Fruit fly (Drosophila melanogaster) whole organism, embryonic: ENCODE results near the gene mRpS33.

Experiments used
- Adf1 ChIP-seq: fragments of 200-800 bp; sonication (Bioruptor generic); IDR thresholded peaks from 2 replicates; pipeline ENCODE4 v1.3.6; 2022; ENCODE audit warnings: missing biosample characterization, missing genetic modification characterization
- Aef1 ChIP-seq: fragments of 200-800 bp; sonication (Bioruptor generic); IDR thresholded peaks from 3 replicates; pipeline ENCODE4 v1.3.6; 2022; ENCODE audit warnings: missing biosample characterization, missing genetic modification characterization
- Asciz ChIP-seq: fragments of 200-800 bp; sonication (Bioruptor generic); optimal IDR thresholded peaks from 2 replicates; lab custom pipeline; 2017; ENCODE audit warnings: missing biosample characterization, mild to moderate bottlenecking, missing genetic modification characterization, missing genetic modification reagents
- Atf6 ChIP-seq: fragments of 200-800 bp; sonication (Bioruptor generic); IDR thresholded peaks from 2 replicates; pipeline ENCODE4 v1.3.6; 2022; ENCODE audit warnings: missing biosample characterization, missing genetic modification characterization
- Awh ChIP-seq: fragments of 200-800 bp; sonication (Bioruptor generic); IDR thresholded peaks from 2 replicates; pipeline ENCODE4, ENCODE4 v1.3.6; 2022; ENCODE audit warnings: missing biosample characterization, missing genetic modification characterization
- BEAF-32 ChIP-seq: fragments of 200-800 bp; sonication (Bioruptor generic); optimal IDR thresholded peaks from 3 replicates; lab custom pipeline; 2017; ENCODE audit warnings: missing biosample characterization, missing genetic modification characterization, mild to moderate bottlenecking, moderate library complexity, missing genetic modification reagents
- Bgb ChIP-seq: fragments of 200-800 bp; sonication (Bioruptor generic); IDR thresholded peaks from 2 replicates; pipeline ENCODE4 v1.3.6; 2022; ENCODE audit warnings: missing biosample characterization, missing genetic modification characterization; ENCODE audit not compliant: partially characterized antibody
- C15 ChIP-seq: fragments of 200-800 bp; sonication (Bioruptor generic); IDR thresholded peaks from 3 replicates; pipeline ENCODE4 v1.3.6; 2022; ENCODE audit warnings: missing biosample characterization, missing genetic modification characterization
- CG10431 ChIP-seq: fragments of 200-800 bp; sonication (Bioruptor generic); optimal IDR thresholded peaks from 3 replicates; lab custom pipeline; 2018; ENCODE audit warnings: missing biosample characterization, mild to moderate bottlenecking, missing genetic modification characterization
- CG11093 ChIP-seq: fragments of 200-800 bp; sonication (Bioruptor generic); IDR thresholded peaks from 3 replicates; pipeline ENCODE4 v1.3.6; 2022; ENCODE audit warnings: missing biosample characterization, missing genetic modification characterization
- CG14710 ChIP-seq: fragments of 200-800 bp; sonication (Bioruptor generic); optimal IDR thresholded peaks from 3 replicates; lab custom pipeline; 2019; ENCODE audit warnings: missing biosample characterization, mild to moderate bottlenecking, missing genetic modification characterization, moderate library complexity
- CG15479 ChIP-seq: fragments of 200-800 bp; sonication (Bioruptor generic); optimal IDR thresholded peaks from 3 replicates; lab custom pipeline; 2019; ENCODE audit warnings: missing biosample characterization, mild to moderate bottlenecking, missing genetic modification characterization, moderate library complexity
- CG1647 ChIP-seq: fragments of 200-800 bp; sonication (Bioruptor generic); optimal IDR thresholded peaks from 3 replicates; lab custom pipeline; 2016; ENCODE audit warnings: missing biosample characterization, missing genetic modification characterization
- CG17361 ChIP-seq: fragments of 200-800 bp; sonication (Bioruptor generic); IDR thresholded peaks from 3 replicates; pipeline ENCODE4 v1.3.6; 2022; ENCODE audit warnings: missing biosample characterization, missing genetic modification characterization
- CG3281 ChIP-seq: fragments of 200-800 bp; sonication (Bioruptor generic); optimal IDR thresholded peaks from 3 replicates; lab custom pipeline; 2017; ENCODE audit warnings: missing biosample characterization, mild to moderate bottlenecking, missing genetic modification characterization
- CG4360 ChIP-seq: fragments of 200-800 bp; sonication (Bioruptor generic); IDR thresholded peaks from 2 replicates; pipeline ENCODE4 v1.3.6; 2022; ENCODE audit warnings: missing biosample characterization, missing genetic modification characterization
- CG43689 ChIP-seq: fragments of 200-800 bp; sonication (Bioruptor generic); IDR thresholded peaks from 2 replicates; pipeline ENCODE4 v1.3.6; 2022; ENCODE audit warnings: missing biosample characterization, missing genetic modification characterization
- CG6683 ChIP-seq: fragments of 200-800 bp; sonication (Bioruptor generic); optimal IDR thresholded peaks from 2 replicates; lab custom pipeline; 2017; ENCODE audit warnings: missing biosample characterization, mild to moderate bottlenecking, missing genetic modification characterization, missing genetic modification reagents
- CG6813 ChIP-seq: fragments of 200-800 bp; sonication (Bioruptor generic); optimal IDR thresholded peaks from 2 replicates; lab custom pipeline; 2017; ENCODE audit warnings: missing biosample characterization, missing genetic modification characterization, mild to moderate bottlenecking, moderate library complexity, missing genetic modification reagents
- CG7928 ChIP-seq: fragments of 200-800 bp; sonication (Bioruptor generic); optimal IDR thresholded peaks from 2 replicates; lab custom pipeline; 2017; ENCODE audit warnings: missing biosample characterization, mild to moderate bottlenecking, missing genetic modification characterization
- CG8478 ChIP-seq: fragments of >200 bp; optimal IDR thresholded peaks from 2 replicates; lab custom pipeline; 2018
- CHES-1-like ChIP-seq: fragments of 200-800 bp; sonication (Bioruptor generic); optimal IDR thresholded peaks from 2 replicates; lab custom pipeline; 2016; ENCODE audit warnings: missing biosample characterization, missing genetic modification characterization
- Chrac-16 ChIP-seq: fragments of 200-800 bp; sonication (Bioruptor generic); optimal IDR thresholded peaks from 3 replicates; lab custom pipeline; 2016; ENCODE audit warnings: missing biosample characterization, missing genetic modification characterization
- Doc3 ChIP-seq: fragments of 200-800 bp; sonication (Bioruptor generic); IDR thresholded peaks from 3 replicates; pipeline ENCODE4 v1.3.6; 2022; ENCODE audit warnings: missing biosample characterization, missing genetic modification characterization; ENCODE audit not compliant: partially characterized antibody
- E2f1 ChIP-seq: fragments of 200-800 bp; sonication (Bioruptor generic); IDR thresholded peaks from 2 replicates; pipeline ENCODE4 v1.3.6; 2022; ENCODE audit warnings: missing biosample characterization, missing genetic modification characterization
- GATAe ChIP-seq: fragments of 200-800 bp; sonication (Bioruptor generic); conservative IDR thresholded peaks from 2 replicates; pipeline ENCODE4 v1.3.6; 2022; ENCODE audit warnings: missing biosample characterization, missing genetic modification characterization
- Gug ChIP-seq: fragments of 200-800 bp; sonication (Bioruptor generic); IDR thresholded peaks from 4 replicates; pipeline ENCODE4 v1.3.6; 2022; ENCODE audit warnings: missing biosample characterization, missing genetic modification characterization
- HmgZ ChIP-seq: fragments of 200-800 bp; sonication (Bioruptor generic); optimal IDR thresholded peaks from 2 replicates; lab custom pipeline; 2018; ENCODE audit warnings: missing biosample characterization, mild to moderate bottlenecking, missing genetic modification characterization
- Lpt ChIP-seq: fragments of >200 bp; optimal IDR thresholded peaks from 2 replicates; lab custom pipeline; 2018; ENCODE audit warnings: missing biosample characterization, missing genetic modification characterization
- Mes4 ChIP-seq: fragments of 200-800 bp; sonication (Bioruptor generic); optimal IDR thresholded peaks from 2 replicates; lab custom pipeline; 2016; ENCODE audit warnings: missing biosample characterization, missing genetic modification characterization
- Opbp ChIP-seq: fragments of 200-800 bp; sonication (Bioruptor generic); IDR thresholded peaks from 3 replicates; pipeline ENCODE4 v1.3.6; 2022; ENCODE audit warnings: missing biosample characterization, missing genetic modification characterization; ENCODE audit not compliant: partially characterized antibody
- Scr ChIP-seq: fragments of 200-800 bp; sonication (Bioruptor generic); IDR thresholded peaks from 2 replicates; pipeline ENCODE4 v1.3.6; 2022; ENCODE audit warnings: missing biosample characterization, missing genetic modification characterization; ENCODE audit not compliant: partially characterized antibody
- Sin3A ChIP-seq: fragments of >200 bp; optimal IDR thresholded peaks from 2 replicates; lab custom pipeline; 2018
- Sox102F ChIP-seq: fragments of 200-800 bp; sonication (Bioruptor generic); optimal IDR thresholded peaks from 2 replicates; lab custom pipeline; 2018; ENCODE audit warnings: missing biosample characterization, mild to moderate bottlenecking, missing genetic modification characterization, moderate library complexity
- Tbp ChIP-seq: fragments of >200 bp; optimal IDR thresholded peaks from 2 replicates; lab custom pipeline; 2018; ENCODE audit warnings: missing biosample characterization, missing genetic modification characterization
- ci ChIP-seq: fragments of 200-800 bp; sonication (Bioruptor generic); IDR thresholded peaks from 3 replicates; pipeline ENCODE4 v1.3.6; 2022; ENCODE audit warnings: missing biosample characterization, missing genetic modification characterization
- crol ChIP-seq: fragments of 200-800 bp; sonication (Bioruptor generic); IDR thresholded peaks from 2 replicates; pipeline ENCODE4 v1.3.6; 2022; ENCODE audit warnings: missing biosample characterization, missing genetic modification characterization
- dimm ChIP-seq: fragments of 200-800 bp; sonication (Bioruptor generic); IDR thresholded peaks from 2 replicates; pipeline ENCODE4 v1.3.6; 2022; ENCODE audit warnings: missing biosample characterization, missing genetic modification characterization
- emc ChIP-seq: fragments of 200-800 bp; sonication (Bioruptor generic); optimal IDR thresholded peaks from 2 replicates; lab custom pipeline; 2016; ENCODE audit warnings: missing biosample characterization, missing genetic modification characterization
- fd64A ChIP-seq: fragments of 200-800 bp; sonication (Bioruptor generic); optimal IDR thresholded peaks from 3 replicates; lab custom pipeline; 2018; ENCODE audit warnings: missing biosample characterization, mild to moderate bottlenecking, missing genetic modification characterization
- gro ChIP-seq: fragments of 200-800 bp; sonication (Bioruptor generic); optimal IDR thresholded peaks from 2 replicates; lab custom pipeline; 2016; ENCODE audit warnings: missing biosample characterization, missing genetic modification characterization
- hth ChIP-seq: fragments of >200 bp; optimal IDR thresholded peaks from 2 replicates; lab custom pipeline; 2017; ENCODE audit warnings: inconsistent platforms
- kah ChIP-seq: fragments of 200-800 bp; sonication (Bioruptor generic); optimal IDR thresholded peaks from 2 replicates; lab custom pipeline; 2018; ENCODE audit warnings: missing biosample characterization, mild to moderate bottlenecking, missing genetic modification characterization
- kni ChIP-seq: fragments of 200-800 bp; sonication (Bioruptor generic); optimal IDR thresholded peaks from 3 replicates; lab custom pipeline; 2017; ENCODE audit warnings: mild to moderate bottlenecking, missing biosample characterization, missing genetic modification reagents, missing genetic modification characterization
- lov ChIP-seq, 2 experiments: fragments of 200-800 bp in 1 of 2; fragments of >200 bp in 1 of 2; sonication (Bioruptor generic) in 1 of 2; IDR thresholded peaks in 1 of 2; optimal IDR thresholded peaks in 1 of 2; 2 replicates in 1 of 2; 3 replicates in 1 of 2; pipeline versions ENCODE4 v1.3.6 to Lab custom; 2017 to 2022; ENCODE audit warnings: missing biosample characterization in 1 of 2, missing genetic modification characterization in 1 of 2
- peb ChIP-seq: fragments of 200-800 bp; sonication (Bioruptor generic); IDR thresholded peaks from 2 replicates; pipeline ENCODE4 v1.3.6; 2022; ENCODE audit warnings: missing biosample characterization, missing genetic modification characterization
- salm ChIP-seq: fragments of 200-800 bp; sonication (Bioruptor generic); optimal IDR thresholded peaks from 2 replicates; lab custom pipeline; 2018; ENCODE audit warnings: missing biosample characterization, mild to moderate bottlenecking, missing genetic modification characterization
- so ChIP-seq: fragments of 200-800 bp; sonication (Bioruptor generic); IDR thresholded peaks from 3 replicates; pipeline ENCODE4 v1.3.6; 2022; ENCODE audit warnings: missing biosample characterization, missing genetic modification characterization
- stwl ChIP-seq: fragments of 200-800 bp; sonication (Bioruptor generic); optimal IDR thresholded peaks from 3 replicates; lab custom pipeline; 2018; ENCODE audit warnings: missing biosample characterization, mild to moderate bottlenecking, missing genetic modification characterization, moderate library complexity
- tna ChIP-seq: fragments of 200-800 bp; sonication (Bioruptor generic); IDR thresholded peaks from 2 replicates; pipeline ENCODE4 v1.3.6; 2022; ENCODE audit warnings: missing biosample characterization, missing genetic modification characterization; ENCODE audit not compliant: partially characterized antibody
- toy ChIP-seq: fragments of 200-800 bp; sonication (Bioruptor generic); IDR thresholded peaks from 2 replicates; pipeline ENCODE4 v1.3.6; 2022; ENCODE audit warnings: missing biosample characterization, missing genetic modification characterization
- unpg ChIP-seq: fragments of 200-800 bp; sonication (Bioruptor generic); optimal IDR thresholded peaks from 3 replicates; lab custom pipeline; 2018; ENCODE audit warnings: missing biosample characterization, mild to moderate bottlenecking, missing genetic modification characterization, moderate library complexity

The mRpS33 gene

DNA sequence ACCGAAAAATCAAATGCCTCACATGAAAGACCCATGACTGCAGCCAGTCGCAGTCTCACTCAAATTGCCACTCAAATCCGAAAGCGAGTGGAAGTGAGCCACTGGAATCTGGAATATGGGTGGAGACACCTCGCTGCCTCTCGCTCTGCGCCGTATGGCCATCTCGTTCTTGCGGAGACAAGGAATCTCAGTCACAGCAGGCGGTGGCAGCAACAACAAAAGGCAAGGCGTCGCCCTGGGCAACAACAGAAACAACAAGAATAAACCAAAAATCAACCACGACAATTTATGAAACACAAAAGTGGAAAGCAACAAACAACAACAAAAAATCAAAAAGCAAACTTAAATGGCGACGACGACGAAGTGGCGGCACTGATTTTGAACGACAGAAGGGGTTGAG, 13.1 kb downstream of the mRpS33 start (continued):
- TF ChIP-seq Aef1 (GFP tag; lab: Robert Waterston, UW) (no peak), Bgb (peak; percentile 35; the same call in 1 of the 2 replicates), tna (GFP tag; lab: Robert Waterston, UW) (peak; percentile 52; the same call in 1 of the 2 replicates), CG6683 (GFP tag; lab: Kevin White, UChicago) (no peak), Mes4 (GFP tag; lab: Kevin White, UChicago) (no peak), toy (GFP tag; lab: Robert Waterston, UW) (no peak), so (no peak), kah (no peak), emc (GFP tag; lab: Kevin White, UChicago) (no peak), CG1647 (GFP tag; lab: Kevin White, UChicago) (no peak), Atf6 (no peak), HmgZ (tag; lab: Kevin White, UChicago) (no peak), gro (GFP tag; lab: Kevin White, UChicago) (no peak), Lpt (GFP tag; lab: Kevin White, UChicago) (no peak), unpg (no peak), salm (no peak), crol (0 out of 2 replicates have a peak, but pooled peaks have one; percentile 19), Gug (no peak), dimm (GFP tag; lab: Robert Waterston, UW) (no peak), Chrac-16 (GFP tag; lab: Kevin White, UChicago) (no peak), CHES-1-like (no peak), CG11093 (GFP tag; lab: Robert Waterston, UW) (no peak), CG7928 (GFP tag; lab: Kevin White, UChicago) (no peak), ci (GFP tag; lab: Robert Waterston, UW) (no peak), Opbp (GFP tag; lab: Robert Waterston, UW) (0 out of 3 replicates have a peak, but pooled peaks have one; percentile 30), CG43689 (no peak), CG17361 (GFP tag; lab: Robert Waterston, UW) (no peak), Doc3 (GFP tag; lab: Robert Waterston, UW) (no peak), fd64A (GFP tag; lab: Kevin White, UChicago) (no peak), CG8478 (peak; percentile 59), Tbp (no peak), CG6813 (GFP tag; lab: Kevin White, UChicago) (no peak), stwl (no peak), CG3281 (GFP tag; lab: Kevin White, UChicago) (no peak), CG14710 (tag; lab: Kevin White, UChicago) (no peak), E2f1 (no peak), kni (no peak), hth (lab: Kevin White, UChicago) (no peak), CG15479 (GFP tag; lab: Kevin White, UChicago) (no peak), GATAe (GFP tag; lab: Robert Waterston, UW) (no peak), CG10431 (no peak), Adf1 (GFP tag; lab: Robert Waterston, UW) (peak; percentile 59), Sin3A (lab: Kevin White, UChicago) (no peak), lov (optimal IDR thresholded peaks at IDR 0.05; lab: Kevin White, UChicago) (no peak), lov (GFP tag; IDR thresholded peaks at IDR 0.05; lab: Robert Waterston, UW) (no peak), Awh (no peak), Sox102F (GFP tag; lab: Kevin White, UChicago) (no peak), CG4360 (GFP tag; lab: Robert Waterston, UW) (peak; percentile 98), Asciz (GFP tag; lab: Kevin White, UChicago) (no peak), C15 (no peak), Scr (no peak), peb (no peak), BEAF-32 (GFP tag; lab: Kevin White, UChicago) (no peak)
